Fruit fly (Drosophila melanogaster) whole organism, pupa: ENCODE measurements around the gene fz.

ENCODE experiments used
- CG10348 ChIP-seq: fragments of 200-800 bp; sonication (Bioruptor generic); IDR thresholded peaks from 2 replicates; pipeline ENCODE4 v1.3.6; 2022; ENCODE audit warnings: missing biosample characterization, missing genetic modification characterization
- CG12605 ChIP-seq: fragments of 200-800 bp; sonication (Bioruptor generic); IDR thresholded peaks from 2 replicates; pipeline ENCODE4 v1.3.6; 2022; ENCODE audit warnings: missing biosample characterization, missing genetic modification characterization
- CG13204 ChIP-seq: fragments of 200-800 bp; sonication (Bioruptor generic); optimal IDR thresholded peaks from 2 replicates; lab custom pipeline; 2018; ENCODE audit warnings: missing biosample characterization, mild to moderate bottlenecking, missing genetic modification characterization, moderate library complexity
- CG14655 ChIP-seq: fragments of 200-800 bp; sonication (Bioruptor generic); optimal IDR thresholded peaks from 3 replicates; lab custom pipeline; 2017; ENCODE audit warnings: mild to moderate bottlenecking, missing biosample characterization, missing genetic modification reagents, missing genetic modification characterization
- CG15710 ChIP-seq: fragments of 200-800 bp; sonication (Bioruptor generic); optimal IDR thresholded peaks from 2 replicates; lab custom pipeline; 2018; ENCODE audit warnings: missing biosample characterization, mild to moderate bottlenecking, missing genetic modification characterization, moderate library complexity
- CG17806 ChIP-seq: fragments of 200-800 bp; sonication (Bioruptor generic); optimal IDR thresholded peaks from 2 replicates; lab custom pipeline; 2018; ENCODE audit warnings: missing biosample characterization, mild to moderate bottlenecking, missing genetic modification characterization, moderate library complexity
- CG32121 ChIP-seq: fragments of 200-800 bp; sonication (Bioruptor generic); IDR thresholded peaks from 2 replicates; pipeline ENCODE4 v1.3.6; 2022; ENCODE audit warnings: missing biosample characterization, missing genetic modification characterization
- CG34367 ChIP-seq: fragments of 200-800 bp; sonication (Bioruptor generic); optimal IDR thresholded peaks from 2 replicates; lab custom pipeline; 2018; ENCODE audit warnings: missing biosample characterization, mild to moderate bottlenecking, missing genetic modification characterization
- CG4496 ChIP-seq: fragments of 200-800 bp; sonication (Bioruptor generic); IDR thresholded peaks from 3 replicates; pipeline ENCODE4 v1.3.6; 2022; ENCODE audit warnings: missing biosample characterization, missing genetic modification characterization
- CG8159 ChIP-seq: fragments of 200-800 bp; sonication (Bioruptor generic); optimal IDR thresholded peaks from 3 replicates; lab custom pipeline; 2018; ENCODE audit warnings: missing biosample characterization, mild to moderate bottlenecking, missing genetic modification characterization, moderate library complexity
- CG8301 ChIP-seq: fragments of 200-800 bp; sonication (Bioruptor generic); optimal IDR thresholded peaks from 2 replicates; lab custom pipeline; 2018; ENCODE audit warnings: missing biosample characterization, mild to moderate bottlenecking, missing genetic modification characterization
- CG9948 ChIP-seq: fragments of 200-800 bp; sonication (Bioruptor generic); optimal IDR thresholded peaks from 2 replicates; lab custom pipeline; 2018; ENCODE audit warnings: missing biosample characterization, mild to moderate bottlenecking, missing genetic modification characterization, moderate library complexity
- D1 ChIP-seq: fragments of 200-800 bp; sonication (Bioruptor generic); optimal IDR thresholded peaks from 2 replicates; lab custom pipeline; 2018; ENCODE audit warnings: missing biosample characterization, mild to moderate bottlenecking, missing genetic modification characterization, moderate library complexity
- EcR ChIP-seq: fragments of 200-800 bp; sonication (Bioruptor generic); optimal IDR thresholded peaks from 3 replicates; lab custom pipeline; 2019; ENCODE audit warnings: missing biosample characterization, missing genetic modification characterization, mild to moderate bottlenecking, moderate library complexity, missing genetic modification reagents
- Ets98B ChIP-seq: fragments of 200-800 bp; sonication (Bioruptor generic); IDR thresholded peaks from 2 replicates; pipeline ENCODE4 v1.3.6; 2022; ENCODE audit warnings: missing biosample characterization, missing genetic modification characterization
- Pif1A ChIP-seq: fragments of 200-800 bp; sonication (Bioruptor generic); optimal IDR thresholded peaks from 3 replicates; lab custom pipeline; 2016; ENCODE audit warnings: missing biosample characterization, missing genetic modification characterization
- Pif1B ChIP-seq: fragments of 200-800 bp; sonication (Bioruptor generic); optimal IDR thresholded peaks from 3 replicates; lab custom pipeline; 2016; ENCODE audit warnings: missing biosample characterization, missing genetic modification characterization
- Snoo ChIP-seq: fragments of 200-800 bp; sonication (Bioruptor generic); optimal IDR thresholded peaks from 3 replicates; lab custom pipeline; 2017; ENCODE audit warnings: missing biosample characterization, mild to moderate bottlenecking, missing genetic modification characterization, inconsistent platforms
- fd96Ca ChIP-seq: fragments of 200-800 bp; sonication (Bioruptor generic); IDR thresholded peaks from 3 replicates; pipeline ENCODE4 v1.3.6; 2022; ENCODE audit warnings: missing biosample characterization, missing genetic modification characterization
- gl ChIP-seq: fragments of 200-800 bp; sonication (Bioruptor generic); optimal IDR thresholded peaks from 2 replicates; lab custom pipeline; 2018; ENCODE audit warnings: missing biosample characterization, mild to moderate bottlenecking, missing genetic modification characterization
- rn ChIP-seq: fragments of 200-800 bp; sonication (Bioruptor generic); IDR thresholded peaks from 2 replicates; pipeline ENCODE4 v1.3.6; 2022; ENCODE audit warnings: missing biosample characterization, missing genetic modification characterization

fz gene

DNA sequence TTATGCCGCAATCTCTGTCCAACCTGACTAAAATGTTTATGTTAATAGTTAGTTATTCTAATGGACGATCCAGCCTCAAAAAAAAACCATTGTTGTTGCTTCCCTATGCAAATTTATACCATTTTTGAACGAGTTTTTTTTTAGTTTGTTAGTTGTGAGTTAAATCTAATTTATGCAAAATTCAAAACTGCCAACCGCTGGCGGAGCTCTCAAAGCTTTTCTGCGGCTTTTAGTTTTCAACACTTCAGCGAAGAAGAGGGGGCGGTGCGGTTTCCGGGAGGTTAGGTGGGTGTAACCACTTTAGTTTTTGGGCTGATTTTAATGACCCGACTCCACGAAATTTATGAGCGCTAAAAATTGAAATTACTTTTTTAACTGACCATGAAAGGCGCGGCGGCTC, 34.9 kb downstream of the fz start:
- no peak for TF ChIP-seq Ets98B (GFP tag; lab: Robert Waterston, UW)
- no peak for TF ChIP-seq CG10348
- TF ChIP-seq CG8301 (tag; lab: Kevin White, UChicago): no peak
- TF ChIP-seq fd96Ca (GFP tag; lab: Robert Waterston, UW): no peak
- TF ChIP-seq CG9948 (tag; lab: Kevin White, UChicago): no peak
- no peak for TF ChIP-seq gl (tag; lab: Kevin White, UChicago)
- no peak for TF ChIP-seq EcR (GFP tag; lab: Kevin White, UChicago)
- TF ChIP-seq Pif1B (GFP tag; lab: Kevin White, UChicago): no peak
- TF ChIP-seq CG34367 (tag; lab: Kevin White, UChicago): no peak
- no peak for TF ChIP-seq D1 (tag; lab: Kevin White, UChicago)

dm6 chr3L:14319192-14319591, 45.0 kb downstream of the fz start:
- 0 out of 3 replicates have a peak, but pooled peaks have one; percentile 22 for TF ChIP-seq fd96Ca (GFP tag; lab: Robert Waterston, UW)
- TF ChIP-seq Pif1B (GFP tag; lab: Kevin White, UChicago): no peak
- TF ChIP-seq Ets98B (GFP tag; lab: Robert Waterston, UW): peak; percentile 30; the same call in 1 of the 2 replicates
- TF ChIP-seq CG14655 (GFP tag; lab: Kevin White, UChicago): peak; percentile 33
- TF ChIP-seq gl (tag; lab: Kevin White, UChicago): no peak
- TF ChIP-seq CG4496 (GFP tag; lab: Robert Waterston, UW): no peak

DNA sequence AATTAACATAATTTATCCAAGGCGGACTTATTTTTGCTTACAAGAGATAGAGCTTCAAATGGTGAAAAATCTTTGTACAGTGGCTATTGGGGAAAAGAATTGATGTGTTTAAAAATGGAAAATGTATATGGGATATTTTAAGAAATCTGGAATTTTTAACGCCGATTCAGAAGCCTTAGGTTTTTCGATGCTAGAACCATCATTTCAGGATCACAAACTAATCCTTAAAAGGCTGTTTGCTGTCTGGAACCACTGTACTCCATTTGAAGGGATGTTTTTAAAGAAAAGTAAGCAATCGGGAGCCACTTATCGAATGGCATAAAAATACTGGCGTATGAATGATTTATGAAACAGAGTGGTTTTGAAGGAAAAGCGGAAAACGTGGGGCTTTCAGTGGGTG, 46.4 kb downstream of the fz start:
- no peak for TF ChIP-seq CG15710 (tag; lab: Kevin White, UChicago)
- 0 out of 3 replicates have a peak, but pooled peaks have one; percentile 18 for TF ChIP-seq CG4496 (GFP tag; lab: Robert Waterston, UW)
- peak; percentile 11 for TF ChIP-seq CG9948 (tag; lab: Kevin White, UChicago)
- no peak for TF ChIP-seq CG10348

DNA sequence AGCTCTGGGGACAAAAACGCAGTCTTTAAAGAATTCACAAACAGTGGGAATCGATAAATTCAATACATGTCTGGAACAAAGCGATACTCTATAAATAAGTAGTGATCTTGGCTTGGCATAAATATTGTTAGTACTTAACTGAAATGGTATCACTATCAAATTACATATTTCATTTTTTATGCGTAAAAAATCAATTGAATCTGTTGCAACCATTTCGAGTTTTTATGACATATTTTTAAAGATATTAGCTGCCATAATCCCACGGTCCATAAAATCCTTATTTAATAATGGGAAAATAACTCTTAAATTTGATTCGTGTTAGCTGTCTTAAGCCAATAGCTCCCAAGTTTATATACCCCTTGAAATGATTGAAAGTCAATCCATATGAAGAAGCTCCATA, 47.3 kb downstream of the fz start:
- TF ChIP-seq CG17806 (tag; lab: Kevin White, UChicago) (peak; percentile 26), CG13204 (GFP tag; lab: Kevin White, UChicago) (no peak), CG12605 (GFP tag; lab: Robert Waterston, UW) (no peak), CG9948 (tag; lab: Kevin White, UChicago) (peak; percentile 41), CG10348 (no peak), CG4496 (GFP tag; lab: Robert Waterston, UW) (no peak), Pif1B (GFP tag; lab: Kevin White, UChicago) (no peak), CG14655 (GFP tag; lab: Kevin White, UChicago) (peak; percentile 53), CG8301 (tag; lab: Kevin White, UChicago) (peak; percentile 29), CG8159 (tag; lab: Kevin White, UChicago) (peak; percentile 43), gl (tag; lab: Kevin White, UChicago) (no peak), fd96Ca (GFP tag; lab: Robert Waterston, UW) (no peak), CG15710 (tag; lab: Kevin White, UChicago) (no peak), rn (GFP tag; lab: Robert Waterston, UW) (no peak), EcR (GFP tag; lab: Kevin White, UChicago) (no peak), D1 (tag; lab: Kevin White, UChicago) (no peak), Pif1A (GFP tag; lab: Kevin White, UChicago) (peak; percentile 41), CG32121 (GFP tag; lab: Robert Waterston, UW) (no peak), CG34367 (tag; lab: Kevin White, UChicago) (no peak)
- TF ChIP-seq, all 21 proteins: peak for 6

- no peak for TF ChIP-seq CG8301 (tag; lab: Kevin White, UChicago)
- TF ChIP-seq CG9948 (tag; lab: Kevin White, UChicago): no peak
- no peak for TF ChIP-seq Snoo (tag; lab: Kevin White, UChicago)
- TF ChIP-seq CG13204 (GFP tag; lab: Kevin White, UChicago): peak; percentile 13
- TF ChIP-seq Pif1B (GFP tag; lab: Kevin White, UChicago): no peak
- 0 out of 3 replicates have a peak, but pooled peaks have one; percentile 35 for TF ChIP-seq CG4496 (GFP tag; lab: Robert Waterston, UW)
- TF ChIP-seq, all 21 proteins: peak for 2
Observed at dm6 chr3L:14321858-14322257, 47.7 kb downstream of the fz start.

DNA sequence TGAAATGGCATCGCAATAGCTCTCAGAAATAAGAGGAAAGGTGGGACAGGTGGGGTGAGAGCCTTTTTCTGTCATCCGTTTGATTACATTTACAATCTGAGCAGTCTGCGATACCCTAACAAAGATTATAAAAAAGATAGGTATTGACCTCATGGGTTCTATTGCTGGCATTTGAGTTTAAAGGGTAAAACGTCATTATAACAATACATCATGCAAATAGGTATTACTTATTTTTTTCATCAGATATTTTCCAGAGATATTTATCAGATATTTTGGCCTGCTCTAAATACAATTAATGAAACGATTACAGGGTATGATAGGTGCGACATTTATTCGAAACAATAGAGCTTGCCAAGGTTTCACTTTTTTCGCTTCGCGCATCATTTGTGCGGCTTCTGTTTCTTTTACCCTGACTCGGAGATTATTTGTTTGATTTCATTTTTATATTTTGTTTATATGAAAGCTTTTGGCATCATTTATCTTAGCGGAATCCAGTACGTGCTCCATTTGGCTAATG, 48.2 kb downstream of the fz start:
- no peak for TF ChIP-seq Ets98B (GFP tag; lab: Robert Waterston, UW)
- TF ChIP-seq CG8301 (tag; lab: Kevin White, UChicago): peak; percentile 22
- TF ChIP-seq CG14655 (GFP tag; lab: Kevin White, UChicago): peak; percentile 45
- no peak for TF ChIP-seq CG32121 (GFP tag; lab: Robert Waterston, UW)
- no peak for TF ChIP-seq CG10348
- TF ChIP-seq CG9948 (tag; lab: Kevin White, UChicago): peak; percentile 23
- TF ChIP-seq CG15710 (tag; lab: Kevin White, UChicago): no peak
- no peak for TF ChIP-seq CG4496 (GFP tag; lab: Robert Waterston, UW)
- no peak for TF ChIP-seq CG12605 (GFP tag; lab: Robert Waterston, UW)
- no peak for TF ChIP-seq fd96Ca (GFP tag; lab: Robert Waterston, UW)
- TF ChIP-seq CG8159 (tag; lab: Kevin White, UChicago): peak; percentile 7
- no peak for TF ChIP-seq rn (GFP tag; lab: Robert Waterston, UW)
- no peak for TF ChIP-seq EcR (GFP tag; lab: Kevin White, UChicago)
- no peak for TF ChIP-seq D1 (tag; lab: Kevin White, UChicago)
- peak; percentile 35 for TF ChIP-seq Pif1A (GFP tag; lab: Kevin White, UChicago)
- no peak for TF ChIP-seq CG13204 (GFP tag; lab: Kevin White, UChicago)
- no peak for TF ChIP-seq Pif1B (GFP tag; lab: Kevin White, UChicago)
- TF ChIP-seq Snoo (tag; lab: Kevin White, UChicago): no peak
- TF ChIP-seq CG17806 (tag; lab: Kevin White, UChicago): peak; percentile 12
- no peak for TF ChIP-seq gl (tag; lab: Kevin White, UChicago)
- no peak for TF ChIP-seq CG34367 (tag; lab: Kevin White, UChicago)
